Fruit fly (Drosophila melanogaster) whole organism, wandering third instar larva: ENCODE data around the gene ssx.

Experiments used
- Abd-B ChIP-seq: fragments of >200 bp; optimal IDR thresholded peaks from 2 replicates; lab custom pipeline; 2017; ENCODE audit warnings: missing biosample characterization, missing genetic modification characterization
- CG32264 ChIP-seq: fragments of 200-800 bp; sonication (Bioruptor generic); optimal IDR thresholded peaks from 2 replicates; lab custom pipeline; 2016; ENCODE audit warnings: missing biosample characterization, missing genetic modification characterization
- CG9705 ChIP-seq: fragments of 200-800 bp; sonication (Bioruptor generic); optimal IDR thresholded peaks from 2 replicates; lab custom pipeline; 2018; ENCODE audit warnings: missing biosample characterization, mild to moderate bottlenecking, missing genetic modification characterization
- CrebA ChIP-seq: fragments of 200-800 bp; sonication (Bioruptor generic); optimal IDR thresholded peaks from 2 replicates; lab custom pipeline; 2016; ENCODE audit warnings: missing biosample characterization, mild to moderate bottlenecking, missing genetic modification characterization, borderline replicate concordance
- Dfd ChIP-seq: fragments of >200 bp; optimal IDR thresholded peaks from 2 replicates; lab custom pipeline; 2017; ENCODE audit warnings: missing biosample characterization, missing genetic modification characterization
- Dif ChIP-seq: fragments of 200-275, 200-300 bp; sonication (Bioruptor generic); optimal IDR thresholded peaks from 2 replicates; lab custom pipeline; 2018; ENCODE audit warnings: missing biosample characterization, missing genetic modification characterization; ENCODE audit not compliant: partially characterized antibody
- HLH106 ChIP-seq: fragments of 200-800 bp; optimal IDR thresholded peaks from 3 replicates; lab custom pipeline; 2019; ENCODE audit warnings: missing biosample characterization, mild to moderate bottlenecking, missing genetic modification characterization, moderate library complexity
- Hr78 ChIP-seq: fragments of >200 bp; optimal IDR thresholded peaks from 2 replicates; lab custom pipeline; 2017; ENCODE audit warnings: missing biosample characterization, missing genetic modification characterization
- Hr83 ChIP-seq: fragments of 200-300 bp; sonication (Bioruptor generic); optimal IDR thresholded peaks from 2 replicates; lab custom pipeline; 2016; ENCODE audit warnings: missing biosample characterization, mild to moderate bottlenecking, missing genetic modification characterization, moderate library complexity; ENCODE audit not compliant: poor library complexity, severe bottlenecking
- Mio ChIP-seq: sonication (Bioruptor generic); optimal IDR thresholded peaks from 2 replicates; lab custom pipeline; 2016; ENCODE audit warnings: missing biosample characterization, missing genetic modification characterization
- Myc ChIP-seq: fragments of >200 bp; optimal IDR thresholded peaks from 2 replicates; lab custom pipeline; 2017
- N ChIP-seq: fragments of >200 bp; optimal IDR thresholded peaks from 2 replicates; lab custom pipeline; 2018; ENCODE audit warnings: missing biosample characterization, missing external identifiers, missing genetic modification characterization
- Rel ChIP-seq, 2 experiments: fragments of 200-800 bp; sonication (Bioruptor generic) in 1 of 2; optimal IDR thresholded peaks; 2 replicates in 1 of 2; 3 replicates in 1 of 2; lab custom pipeline; 2016 to 2019; ENCODE audit warnings: mild to moderate bottlenecking in 2 of 2, missing biosample characterization in 2 of 2, missing genetic modification characterization in 2 of 2, moderate library complexity in 1 of 2
- Sp1 ChIP-seq: fragments of 200-800 bp; sonication (Bioruptor generic); optimal IDR thresholded peaks from 3 replicates; lab custom pipeline; 2019; ENCODE audit warnings: missing biosample characterization, mild to moderate bottlenecking, missing genetic modification characterization, moderate library complexity
- Vsx2 ChIP-seq: fragments of 200-300, 225-300 bp; sonication (Bioruptor generic); optimal IDR thresholded peaks from 2 replicates; lab custom pipeline; 2018; ENCODE audit warnings: missing biosample characterization, missing genetic modification characterization; ENCODE audit not compliant: partially characterized antibody
- br ChIP-seq: fragments of 200-800 bp; sonication (Bioruptor generic); optimal IDR thresholded peaks from 2 replicates; lab custom pipeline; 2016; ENCODE audit warnings: missing biosample characterization, missing genetic modification characterization
- brk ChIP-seq: fragments of 200-800 bp; sonication (Bioruptor generic); optimal IDR thresholded peaks from 2 replicates; lab custom pipeline; 2016; ENCODE audit warnings: missing biosample characterization, mild to moderate bottlenecking, missing genetic modification characterization
- dmrt93B ChIP-seq: fragments of 200-800 bp; sonication (Bioruptor generic); optimal IDR thresholded peaks from 2 replicates; lab custom pipeline; 2018; ENCODE audit warnings: missing biosample characterization, mild to moderate bottlenecking, missing genetic modification characterization
- ey ChIP-seq: fragments of 200-800 bp; sonication (Bioruptor generic); optimal IDR thresholded peaks from 2 replicates; lab custom pipeline; 2016; ENCODE audit warnings: missing biosample characterization, missing genetic modification characterization
- foxo ChIP-seq, 2 experiments: fragments of 200-800 bp; sonication (Bioruptor generic); optimal IDR thresholded peaks; 2 replicates in 1 of 2; 3 replicates in 1 of 2; lab custom pipeline; 2016 to 2017; ENCODE audit warnings: missing biosample characterization in 2 of 2, missing genetic modification characterization in 2 of 2
- fru ChIP-seq: fragments of 200-800 bp; sonication (Bioruptor generic); optimal IDR thresholded peaks from 3 replicates; lab custom pipeline; 2016; ENCODE audit warnings: missing biosample characterization, mild to moderate bottlenecking, missing genetic modification characterization
- h ChIP-seq: fragments of 200-800 bp; sonication (Bioruptor generic); optimal IDR thresholded peaks from 3 replicates; lab custom pipeline; 2016; ENCODE audit warnings: missing biosample characterization, mild to moderate bottlenecking, missing genetic modification characterization
- jim ChIP-seq: fragments of 175-275, 200-325 bp; sonication (Bioruptor generic); optimal IDR thresholded peaks from 2 replicates; lab custom pipeline; 2016; ENCODE audit warnings: missing biosample characterization, mild to moderate bottlenecking, missing genetic modification characterization
- lola ChIP-seq: fragments of >200 bp; optimal IDR thresholded peaks from 2 replicates; lab custom pipeline; 2017; ENCODE audit warnings: missing biosample characterization, missing genetic modification characterization
- pan ChIP-seq: fragments of >200 bp; optimal IDR thresholded peaks from 2 replicates; lab custom pipeline; 2017
- psq ChIP-seq: fragments of 200-800 bp; sonication (Bioruptor generic); optimal IDR thresholded peaks from 3 replicates; lab custom pipeline; 2017; ENCODE audit warnings: missing biosample characterization, mild to moderate bottlenecking, missing genetic modification characterization, moderate library complexity
- rgr ChIP-seq: fragments of 200-800 bp; sonication (Bioruptor generic); optimal IDR thresholded peaks from 3 replicates; lab custom pipeline; 2016; ENCODE audit warnings: missing biosample characterization, mild to moderate bottlenecking, missing genetic modification characterization
- sage ChIP-seq: fragments of 200-800 bp; sonication (Bioruptor generic); optimal IDR thresholded peaks from 2 replicates; lab custom pipeline; 2016; ENCODE audit warnings: missing biosample characterization, mild to moderate bottlenecking, missing genetic modification characterization
- sv ChIP-seq: fragments of 200-800 bp; sonication (Bioruptor generic); optimal IDR thresholded peaks from 3 replicates; lab custom pipeline; 2016; ENCODE audit warnings: missing biosample characterization, missing genetic modification characterization
- tai ChIP-seq: sonication (Bioruptor generic); optimal IDR thresholded peaks from 2 replicates; lab custom pipeline; 2016; ENCODE audit warnings: missing biosample characterization, missing genetic modification characterization
- usp ChIP-seq: fragments of >200 bp; optimal IDR thresholded peaks from 2 replicates; lab custom pipeline; 2017; ENCODE audit warnings: missing biosample characterization, missing genetic modification characterization

ssx gene

dm6 chrX:1380350-1381060, 10.1 kb downstream of the ssx start, which contains the start of the genes CG3719 and CG32813:
CG3719 (minus strand) TSS chrX:1380480.
CG32813 (plus strand) TSS chrX:1380914.
- TF ChIP-seq HLH106 (peak; percentile 44), Vsx2 (GFP tag; lab: Kevin White, UChicago) (no peak), ey (GFP tag; lab: Kevin White, UChicago) (peak; percentile 19), br (GFP tag; lab: Kevin White, UChicago) (peak; percentile 28), h (GFP tag; lab: Kevin White, UChicago) (peak; percentile 48), dmrt93B (GFP tag; lab: Kevin White, UChicago) (no peak), foxo (GFP tag; optimal IDR thresholded peaks at IDR 0.05; lab: Kevin White, UChicago) (peak in 1 of 2 experiments; percentile 64), Myc (lab: Kevin White, UChicago) (peak; percentile 37), Dif (peak; percentile 17), Hr83 (GFP tag; lab: Kevin White, UChicago) (peak; percentile 69), Dfd (GFP tag; lab: Kevin White, UChicago) (no peak), CG9705 (peak; percentile 9), Hr78 (GFP tag; lab: Kevin White, UChicago) (no peak), Sp1 (GFP tag; lab: Kevin White, UChicago) (peak; percentile 14), psq (peak; percentile 11), rgr (peak; percentile 63), sv (GFP tag; lab: Kevin White, UChicago) (peak; percentile 3), sage (no peak), usp (GFP tag; lab: Kevin White, UChicago) (no peak)

- TF ChIP-seq Abd-B (GFP tag; lab: Kevin White, UChicago) (no peak), HLH106 (no peak), CrebA (GFP tag; lab: Kevin White, UChicago) (no peak), Mio (GFP tag; lab: Kevin White, UChicago) (no peak), jim (GFP tag; lab: Kevin White, UChicago) (no peak)
Measured at dm6 chrX:1381413-1381991, 11.1 kb downstream of the ssx start.

- no peak for TF ChIP-seq Vsx2 (GFP tag; lab: Kevin White, UChicago)
- no peak for TF ChIP-seq tai (GFP tag; lab: Kevin White, UChicago)
- TF ChIP-seq CG9705 = no peak
- TF ChIP-seq Dfd (GFP tag; lab: Kevin White, UChicago) = no peak
- TF ChIP-seq fru (GFP tag; lab: Kevin White, UChicago) = no peak
- no peak for TF ChIP-seq h (GFP tag; lab: Kevin White, UChicago)
- no peak for TF ChIP-seq Myc (lab: Kevin White, UChicago)
- TF ChIP-seq, all 38 proteins: peak for 0
Measured at dm6 chrX:1382489-1382888, 12.1 kb downstream of the ssx start.

dm6 chrX:1384232-1384631, 13.9 kb downstream of the ssx start:
- TF ChIP-seq rgr (no peak), sv (GFP tag; lab: Kevin White, UChicago) (no peak), ey (GFP tag; lab: Kevin White, UChicago) (no peak), CG32264 (GFP tag; lab: Kevin White, UChicago) (no peak), Dfd (GFP tag; lab: Kevin White, UChicago) (no peak), usp (GFP tag; lab: Kevin White, UChicago) (no peak), N (GFP tag; lab: Kevin White, UChicago) (no peak), psq (no peak), tai (GFP tag; lab: Kevin White, UChicago) (no peak), Hr78 (GFP tag; lab: Kevin White, UChicago) (no peak), Sp1 (GFP tag; lab: Kevin White, UChicago) (no peak), brk (no peak), sage (no peak)

- TF ChIP-seq lola (GFP tag; lab: Kevin White, UChicago) = no peak
- peak; percentile 50 for TF ChIP-seq h (GFP tag; lab: Kevin White, UChicago)
- no peak for TF ChIP-seq rgr
- no peak for TF ChIP-seq Hr83 (GFP tag; lab: Kevin White, UChicago)
- no peak for TF ChIP-seq pan (lab: Kevin White, UChicago)
- no peak for TF ChIP-seq Rel (GFP tag; optimal IDR thresholded peaks at IDR 0.05; lab: Kevin White, UChicago)
- TF ChIP-seq Rel (tag; optimal IDR thresholded peaks at IDR 0.05; lab: Kevin White, UChicago) = peak; percentile 81
- TF ChIP-seq tai (GFP tag; lab: Kevin White, UChicago) = no peak
Measured at dm6 chrX:1387149-1387752, 16.9 kb downstream of the ssx start.
